Worm (Caenorhabditis elegans): ENCODE data around the gene athp-3.
"Not testable (repeated sequence)": the region's sequence is repeated elsewhere in the genome, so short reads cannot be mapped to it uniquely, and the experiment has no call there.

DNA sequence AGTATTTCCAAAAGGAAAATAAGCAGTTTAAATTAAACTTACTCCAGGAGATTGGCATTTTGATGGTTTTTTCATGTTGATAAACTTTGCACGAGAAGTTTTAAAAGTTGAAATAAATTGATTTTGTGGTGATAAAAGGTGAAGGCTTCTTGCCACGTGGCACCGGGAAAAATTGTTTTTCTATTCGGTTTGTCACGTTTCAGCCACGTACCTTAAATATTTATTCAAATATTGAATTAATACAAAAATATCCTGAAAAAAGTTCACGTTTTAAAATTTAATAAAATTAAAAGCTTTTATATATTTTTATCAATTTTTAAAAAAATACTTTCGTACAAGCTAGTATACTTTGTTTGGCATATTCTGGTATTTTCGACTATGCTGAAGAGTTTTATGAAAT lies 22.6 kb upstream of the athp-3 start, which contains the start of gene Y116A8C.24:
- not testable (repeated sequence) for TF ChIP-seq nhr-27 (tag; optimal IDR thresholded peaks at IDR 0.05); chd-7 (tag; optimal IDR thresholded peaks at IDR 0.05); bed-2 (GFP tag; IDR thresholded peaks at IDR 0.05); snpc-3.4 (tag; optimal IDR thresholded peaks at IDR 0.05); Y95B8A.8 (GFP tag; IDR thresholded peaks at IDR 0.05); nfya-1 (tag; optimal IDR thresholded peaks at IDR 0.05; ENCODE audit: borderline replicate concordance, insufficient read depth); F37B4.10 (GFP tag; IDR thresholded peaks at IDR 0.05); unc-62 (GFP tag; optimal IDR thresholded peaks at IDR 0.05); repo-1 (tag; optimal IDR thresholded peaks at IDR 0.05); C06A6.2 (GFP tag; conservative IDR thresholded peaks at IDR 0.05); ceh-91 (GFP tag; IDR thresholded peaks at IDR 0.05)
